Worm (Caenorhabditis elegans): ENCODE results near the gene wago-5.

wago-5 gene

DNA sequence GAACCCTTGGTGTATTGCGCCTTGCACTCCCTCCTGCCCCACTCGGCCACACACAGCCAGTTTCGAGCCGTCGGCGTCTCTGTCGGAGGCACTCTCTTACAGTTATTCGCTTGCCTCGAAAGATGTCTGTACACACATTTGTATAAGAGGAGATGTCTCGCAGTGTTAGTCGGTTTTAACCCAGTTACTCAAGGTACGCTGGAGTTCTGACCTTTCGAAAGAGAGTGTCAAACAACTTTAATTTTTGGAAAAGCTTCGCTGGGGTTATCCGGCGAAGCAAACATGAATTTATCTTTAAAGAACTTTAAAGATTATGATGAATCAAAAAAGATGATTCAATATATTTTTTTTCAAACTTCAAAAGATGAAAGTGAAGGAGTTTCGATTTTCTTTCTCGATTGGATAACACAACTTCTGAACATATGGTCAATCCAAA is 29.4 kb upstream of the wago-5 start (continued):
- TF ChIP-seq ceh-82 (tag; optimal IDR thresholded peaks at IDR 0.05) (peak; percentile 36), Y75B8A.6 (GFP tag; IDR thresholded peaks at IDR 0.05) (peak; percentile 78), T26A8.4 (GFP tag; IDR thresholded peaks at IDR 0.05) (peak; percentile 100), ztf-7 (tag; optimal IDR thresholded peaks at IDR 0.05) (peak; percentile 91), egl-43 (GFP tag; IDR thresholded peaks at IDR 0.05) (peak; percentile 99), mep-1 (tag; optimal IDR thresholded peaks at IDR 0.05) (peak; percentile 99), F37D6.2 (tag; optimal IDR thresholded peaks at IDR 0.05) (peak; percentile 97), lin-15B (tag; optimal IDR thresholded peaks at IDR 0.05) (peak; percentile 63), jun-1 (tag; optimal IDR thresholded peaks at IDR 0.05) (peak; percentile 98), zip-11 (GFP tag; IDR thresholded peaks at IDR 0.05) (0 out of 2 replicates have a peak, but pooled peaks have one; percentile 52), ZK546.5 (tag; optimal IDR thresholded peaks at IDR 0.05) (peak; percentile 58 to 72), lin-38 (GFP tag; IDR thresholded peaks at IDR 0.05) (peak; percentile 95), Y48G9A.11 (GFP tag; IDR thresholded peaks at IDR 0.05) (peak; percentile 88), mdt-29 (GFP tag; IDR thresholded peaks at IDR 0.05) (peak; percentile 99), nhr-11 (tag; optimal IDR thresholded peaks at IDR 0.05) (peak; percentile 98), ZK337.2 (GFP tag; IDR thresholded peaks at IDR 0.05) (peak; percentile 78), nhr-25 (tag; optimal IDR thresholded peaks at IDR 0.05; ENCODE audit: borderline replicate concordance, insufficient read depth) (peak; percentile 96), nhr-77 (tag; optimal IDR thresholded peaks at IDR 0.05) (peak; percentile 98), ceh-28 (tag; optimal IDR thresholded peaks at IDR 0.05) (peak; percentile 49), hmg-1.1 (GFP tag; IDR thresholded peaks at IDR 0.05) (peak; percentile 100)

ce11 chrII:5841866-5842265 is 26.6 kb upstream of the wago-5 start, which contains the start of gene nep-25:
Gene nep-25 (plus strand): TSS chrII:5842240.
- peak in 1 of 2 experiments; percentile 90 for TF ChIP-seq unc-62 (GFP tag; optimal IDR thresholded peaks at IDR 0.05 in 1 of 2)
- TF ChIP-seq unc-62 (tag; optimal IDR thresholded peaks at IDR 0.05), result no peak
- TF ChIP-seq rbr-2 (tag; optimal IDR thresholded peaks at IDR 0.05), result no peak
- TF ChIP-seq aha-1 (tag), result peak; percentile 46
- TF ChIP-seq Y48G9A.11 (GFP tag; IDR thresholded peaks at IDR 0.05), result no peak
- no peak for TF ChIP-seq cey-2 (tag; optimal IDR thresholded peaks at IDR 0.05; ENCODE audit: borderline replicate concordance, insufficient read depth)
- no peak for TF ChIP-seq nhr-25 (tag; optimal IDR thresholded peaks at IDR 0.05; ENCODE audit: borderline replicate concordance, insufficient read depth)
- TF ChIP-seq fos-1 (tag; optimal IDR thresholded peaks at IDR 0.05), result no peak
- no peak for TF ChIP-seq vab-7 (GFP tag; IDR thresholded peaks at IDR 0.05)

DNA sequence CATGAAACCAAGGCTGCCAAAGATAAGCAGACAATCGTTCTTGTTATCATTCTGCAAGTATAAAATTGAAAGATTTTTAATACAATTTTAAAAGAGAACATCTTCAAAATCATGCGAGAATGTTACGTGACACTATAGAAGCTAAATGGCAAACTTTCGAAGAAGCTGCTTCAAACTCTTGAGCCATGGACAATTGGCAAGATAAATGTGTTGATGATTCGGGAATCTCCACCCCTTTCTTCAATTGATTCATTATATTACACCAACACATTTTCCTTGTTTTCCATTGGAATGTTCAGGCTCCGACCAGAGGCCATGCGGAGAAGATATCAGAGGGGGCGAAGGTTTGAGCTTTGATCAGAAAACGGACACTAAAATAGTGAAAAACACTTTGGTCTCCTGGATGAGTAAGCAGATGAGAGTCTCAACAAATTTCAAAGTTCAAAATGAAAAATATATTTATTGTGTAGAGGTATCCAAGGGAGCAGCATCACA is 25.8 kb upstream of the wago-5 start, which contains the start of gene lec-5:
Gene lec-5 (minus strand): TSS at position 51 of the 495 bp plus-strand sequence.
- TF ChIP-seq aha-1 (tag), result no peak
- no peak for TF ChIP-seq hif-1 (tag; optimal IDR thresholded peaks at IDR 0.05)
- peak; percentile 34 for TF ChIP-seq nhr-11 (tag; optimal IDR thresholded peaks at IDR 0.05)
- TF ChIP-seq T20F7.1 (GFP tag; optimal IDR thresholded peaks at IDR 0.05), result no peak
- no peak for TF ChIP-seq T26A8.4 (GFP tag; IDR thresholded peaks at IDR 0.05)
- peak in 1 of 2 experiments; percentile 94 for TF ChIP-seq daf-16 (GFP tag; optimal IDR thresholded peaks at IDR 0.05)
- no peak for TF ChIP-seq daf-16 (tag; optimal IDR thresholded peaks at IDR 0.05)
- TF ChIP-seq attf-4 (tag; optimal IDR thresholded peaks at IDR 0.05), result no peak
- no peak for TF ChIP-seq ceh-62 (tag; optimal IDR thresholded peaks at IDR 0.05)

DNA sequence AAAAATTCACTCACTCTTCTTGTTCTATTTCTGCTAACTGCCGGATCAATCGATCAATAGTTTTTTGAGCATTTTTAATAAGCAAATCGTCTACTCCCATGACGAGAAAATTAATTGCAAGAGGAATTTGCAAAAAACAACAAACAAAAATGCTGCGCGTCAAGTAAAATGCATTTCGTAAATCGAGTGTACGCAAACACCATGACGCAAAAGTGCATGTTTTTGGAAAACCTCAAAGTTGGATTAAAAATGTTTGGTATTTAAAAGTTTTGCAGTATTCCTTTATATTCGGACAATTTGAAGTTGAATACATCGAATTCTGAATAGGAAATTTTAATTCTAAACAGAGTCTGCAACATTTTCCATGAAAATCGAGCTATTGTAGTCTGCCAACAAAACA is 23.9 kb upstream of the wago-5 start, which contains the start of gene ZK1248.19:
Gene ZK1248.19 (minus strand): TSS at position 188 of the 400 bp plus-strand sequence.
- TF ChIP-seq daf-16 (GFP tag; optimal IDR thresholded peaks at IDR 0.05) (no peak), daf-16 (tag; optimal IDR thresholded peaks at IDR 0.05) (peak; percentile 24), dpl-1 (GFP tag; optimal IDR thresholded peaks at IDR 0.05) (peak; percentile 12), dmd-9 (GFP tag; IDR thresholded peaks at IDR 0.05) (no peak), lsy-2 (tag; optimal IDR thresholded peaks at IDR 0.05) (peak in 1 of 2 experiments; percentile 54), dmd-6 (GFP tag; IDR thresholded peaks at IDR 0.05) (no peak), mes-2 (tag; optimal IDR thresholded peaks at IDR 0.05; ENCODE audit: poor library complexity, severe bottlenecking) (peak; percentile 57), daf-19 (GFP tag; conservative IDR thresholded peaks at IDR 0.05) (no peak), R02D3.7 (tag; optimal IDR thresholded peaks at IDR 0.05) (peak; percentile 88), nhr-25 (tag; optimal IDR thresholded peaks at IDR 0.05; ENCODE audit: borderline replicate concordance, insufficient read depth) (no peak)

Measured in whole organism, L4 larva.